Fruit fly (Drosophila melanogaster) whole organism, wandering third instar larva: Measurements from ENCODE around the gene CG32588.

ENCODE experiments used
- Abd-B ChIP-seq: fragments of >200 bp; optimal IDR thresholded peaks from 2 replicates; lab custom pipeline; 2017; ENCODE audit warnings: missing biosample characterization, missing genetic modification characterization
- Dif ChIP-seq: fragments of 200-275, 200-300 bp; sonication (Bioruptor generic); optimal IDR thresholded peaks from 2 replicates; lab custom pipeline; 2018; ENCODE audit warnings: missing biosample characterization, missing genetic modification characterization; ENCODE audit not compliant: partially characterized antibody
- GATAd ChIP-seq: sonication (Bioruptor generic); optimal IDR thresholded peaks from 2 replicates; lab custom pipeline; 2016; ENCODE audit warnings: missing biosample characterization, missing genetic modification characterization
- Myc ChIP-seq: fragments of >200 bp; optimal IDR thresholded peaks from 2 replicates; lab custom pipeline; 2017
- OdsH ChIP-seq: fragments of 200-800 bp; sonication (Bioruptor generic); optimal IDR thresholded peaks from 2 replicates; lab custom pipeline; 2016; ENCODE audit warnings: missing biosample characterization, mild to moderate bottlenecking, missing genetic modification characterization
- fru ChIP-seq: fragments of 200-800 bp; sonication (Bioruptor generic); optimal IDR thresholded peaks from 3 replicates; lab custom pipeline; 2016; ENCODE audit warnings: missing biosample characterization, mild to moderate bottlenecking, missing genetic modification characterization
- h ChIP-seq: fragments of 200-800 bp; sonication (Bioruptor generic); optimal IDR thresholded peaks from 3 replicates; lab custom pipeline; 2016; ENCODE audit warnings: missing biosample characterization, mild to moderate bottlenecking, missing genetic modification characterization
- lola ChIP-seq: fragments of >200 bp; optimal IDR thresholded peaks from 2 replicates; lab custom pipeline; 2017; ENCODE audit warnings: missing biosample characterization, missing genetic modification characterization
- pan ChIP-seq: fragments of >200 bp; optimal IDR thresholded peaks from 2 replicates; lab custom pipeline; 2017

DNA sequence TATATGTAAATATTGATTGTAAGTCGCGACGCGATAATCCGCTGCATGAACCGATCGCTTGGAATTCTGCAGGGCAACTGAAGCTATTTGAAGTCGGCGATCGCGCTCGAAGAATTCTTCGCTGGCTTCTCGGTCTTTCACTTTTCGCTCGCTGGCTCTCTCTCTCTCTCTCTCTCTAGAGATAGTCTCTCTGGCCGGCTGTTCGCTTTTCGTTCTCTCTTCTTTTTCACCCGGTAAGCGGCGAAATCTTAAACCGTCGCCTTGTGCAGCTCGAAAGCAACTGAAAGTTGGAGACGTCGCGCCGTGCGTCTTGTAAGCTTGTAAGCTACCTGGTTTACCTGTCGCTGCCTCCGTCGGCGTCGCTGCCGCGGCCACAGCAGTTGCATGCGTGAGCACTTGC is 43.5 kb downstream of the CG32588 start, which contains the start of gene CG9095:
- TF ChIP-seq Dif (GFP tag; lab: Kevin White, UChicago) (no peak), GATAd (no peak), lola (no peak), h (GFP tag; lab: Kevin White, UChicago) (no peak), OdsH (GFP tag; lab: Kevin White, UChicago) (no peak), pan (lab: Kevin White, UChicago) (no peak), Abd-B (no peak), Myc (no peak), fru (no peak)
